Comparison of ENCODE assay signal across 6 worm cellular contexts in the genomic region with DNA sequence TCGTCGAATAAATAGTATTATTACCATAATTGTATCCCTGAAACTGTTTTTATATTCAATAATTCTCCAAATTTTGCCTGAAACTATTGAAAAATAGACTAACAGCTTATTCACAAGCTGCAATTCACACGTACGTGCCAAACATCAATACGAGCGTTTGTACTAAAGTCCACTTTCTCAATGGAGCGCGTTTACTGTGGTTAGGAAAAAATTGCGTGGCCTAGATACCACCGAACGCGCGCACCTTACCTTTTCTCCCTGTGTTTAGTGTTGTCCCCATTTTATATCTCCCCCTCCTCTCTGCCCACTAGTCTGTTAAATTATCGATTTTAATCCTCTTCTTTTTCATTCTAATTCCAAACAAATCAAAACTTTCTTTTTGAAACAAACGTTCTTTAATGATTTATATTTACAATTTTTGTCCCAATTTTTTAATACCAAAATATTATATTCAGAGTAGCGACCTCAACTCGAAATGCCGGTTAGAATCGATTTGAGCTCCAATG.
TF ChIP-seq lines count a peak whose summit lies in the region.

A gene (minus strand): TSS at position 168 of the 506 bp plus-strand sequence.
A gene (plus strand): TSS at position 456 of the 506 bp plus-strand sequence.

TF ChIP-seq in whole organism, L1 larva, 84 proteins besides CTCF, POLR2A, EP300 and RAD21 (continued from another document and continues in another):
- no peak for TF ChIP-seq zag-1 (tag; optimal IDR thresholded peaks at IDR 0.05; lab: Kevin White, UChicago)
- TF ChIP-seq ets-5 (GFP tag; IDR thresholded peaks at IDR 0.05; lab: Robert Waterston, UW) = no peak
- no peak for TF ChIP-seq ceh-63 (GFP tag; optimal IDR thresholded peaks at IDR 0.05; lab: Kevin White, UChicago)
- TF ChIP-seq Y116A8C.19 (tag; optimal IDR thresholded peaks at IDR 0.05; lab: Kevin White, UChicago; ENCODE audit: borderline replicate concordance) = no peak
- TF ChIP-seq alr-1 (tag; optimal IDR thresholded peaks at IDR 0.05; lab: Kevin White, UChicago; ENCODE audit: borderline replicate concordance) = no peak
- TF ChIP-seq nhr-237 (tag; optimal IDR thresholded peaks at IDR 0.05; lab: Kevin White, UChicago) = no peak
- no peak for TF ChIP-seq pqm-1 (tag; optimal IDR thresholded peaks at IDR 0.05; lab: Kevin White, UChicago)
- TF ChIP-seq snu-23 (GFP tag; optimal IDR thresholded peaks at IDR 0.05; lab: Kevin White, UChicago) = peak; percentile 49
- TF ChIP-seq lin-35 (GFP tag; optimal IDR thresholded peaks at IDR 0.05; lab: Kevin White, UChicago) = peak; percentile 21 to 45
- TF ChIP-seq lin-14 (GFP tag; optimal IDR thresholded peaks at IDR 0.05; lab: Kevin White, UChicago) = peak; percentile 79
- TF ChIP-seq nhr-47 (tag; optimal IDR thresholded peaks at IDR 0.05; lab: Kevin White, UChicago) = peak; percentile 44
- peak; percentile 51 for TF ChIP-seq nhr-20 (tag; optimal IDR thresholded peaks at IDR 0.05; lab: Kevin White, UChicago)
- TF ChIP-seq irx-1 (tag; optimal IDR thresholded peaks at IDR 0.05; lab: Kevin White, UChicago) = no peak
- TF ChIP-seq tbx-2 (tag; optimal IDR thresholded peaks at IDR 0.05; lab: Kevin White, UChicago) = peak; percentile 23
- TF ChIP-seq unc-130 (tag; optimal IDR thresholded peaks at IDR 0.05; lab: Kevin White, UChicago) = peak; percentile 12
- TF ChIP-seq dpl-1 (GFP tag; optimal IDR thresholded peaks at IDR 0.05; lab: Kevin White, UChicago) = peak in 2 of 3 experiments; percentile 28 to 34
- TF ChIP-seq grh-1 (GFP tag; IDR thresholded peaks at IDR 0.05; lab: Robert Waterston, UW) = no peak
- TF ChIP-seq nhr-90 (tag; optimal IDR thresholded peaks at IDR 0.05; lab: Kevin White, UChicago; ENCODE audit: poor library complexity) = peak; percentile 36
- TF ChIP-seq ceh-8 (GFP tag; optimal IDR thresholded peaks at IDR 0.05; lab: Kevin White, UChicago) = no peak
- no peak for TF ChIP-seq sptf-1 (tag; optimal IDR thresholded peaks at IDR 0.05; lab: Kevin White, UChicago)

TF ChIP-seq in whole organism, L2 larva, 48 proteins besides CTCF, POLR2A, EP300 and RAD21 (continued from another document and continues in another):
- TF ChIP-seq ztf-11 (tag; optimal IDR thresholded peaks at IDR 0.05; lab: Kevin White, UChicago) (no peak), elt-1 (tag; optimal IDR thresholded peaks at IDR 0.05; lab: Kevin White, UChicago) (no peak), aly-2 (tag; optimal IDR thresholded peaks at IDR 0.05; lab: Kevin White, UChicago) (no peak), elt-3 (tag; optimal IDR thresholded peaks at IDR 0.05; lab: Kevin White, UChicago) (no peak), peb-1 (tag; optimal IDR thresholded peaks at IDR 0.05; lab: Kevin White, UChicago) (no peak), gmeb-1 (tag; optimal IDR thresholded peaks at IDR 0.05; lab: Kevin White, UChicago) (peak; percentile 45), lsy-2 (tag; optimal IDR thresholded peaks at IDR 0.05; lab: Kevin White, UChicago) (peak in 1 of 2 experiments; percentile 60), nhr-6 (tag; optimal IDR thresholded peaks at IDR 0.05; lab: Kevin White, UChicago) (no peak), Y55F3AM.14 (GFP tag; optimal IDR thresholded peaks at IDR 0.05; lab: Kevin White, UChicago) (no peak), ama-1 (optimal IDR thresholded peaks at IDR 0.05; lab: Kevin White, UChicago) (no peak), unc-62 (GFP tag; optimal IDR thresholded peaks at IDR 0.05; lab: Kevin White, UChicago) (no peak), sma-9 (GFP tag; optimal IDR thresholded peaks at IDR 0.05; lab: Kevin White, UChicago) (peak; percentile 14), sma-9 (tag; optimal IDR thresholded peaks at IDR 0.05; lab: Kevin White, UChicago) (no peak), snpc-4 (tag; optimal IDR thresholded peaks at IDR 0.05; lab: Kevin White, UChicago) (no peak), zag-1 (tag; optimal IDR thresholded peaks at IDR 0.05; lab: Kevin White, UChicago) (no peak), lin-13 (GFP tag; optimal IDR thresholded peaks at IDR 0.05; lab: Kevin White, UChicago) (peak; percentile 62), nhr-77 (tag; optimal IDR thresholded peaks at IDR 0.05; lab: Kevin White, UChicago) (no peak), egl-27 (tag; optimal IDR thresholded peaks at IDR 0.05; lab: Kevin White, UChicago) (no peak), nhr-11 (tag; optimal IDR thresholded peaks at IDR 0.05; lab: Kevin White, UChicago) (no peak), ztf-1 (GFP tag; conservative IDR thresholded peaks at IDR 0.05; lab: Robert Waterston, UW) (no peak), C34F6.9 (tag; optimal IDR thresholded peaks at IDR 0.05; lab: Kevin White, UChicago) (peak; percentile 65), nhr-237 (tag; optimal IDR thresholded peaks at IDR 0.05; lab: Kevin White, UChicago) (no peak)

TF ChIP-seq in whole organism, L3 larva, 47 proteins besides CTCF, POLR2A, EP300 and RAD21 (continued from another document and continues in another):
- TF ChIP-seq nhr-77 (tag; optimal IDR thresholded peaks at IDR 0.05; lab: Kevin White, UChicago) (no peak), egl-5 (tag; optimal IDR thresholded peaks at IDR 0.05; lab: Kevin White, UChicago) (peak; percentile 8), jun-1 (tag; optimal IDR thresholded peaks at IDR 0.05; lab: Kevin White, UChicago) (no peak), ama-1 (optimal IDR thresholded peaks at IDR 0.05; lab: Kevin White, UChicago) (no peak), ztf-11 (tag; optimal IDR thresholded peaks at IDR 0.05; lab: Kevin White, UChicago) (no peak), nhr-237 (tag; optimal IDR thresholded peaks at IDR 0.05; lab: Kevin White, UChicago) (no peak), elt-3 (tag; optimal IDR thresholded peaks at IDR 0.05; lab: Kevin White, UChicago) (no peak), ZK546.5 (tag; optimal IDR thresholded peaks at IDR 0.05; lab: Kevin White, UChicago) (no peak), mdl-1 (tag; optimal IDR thresholded peaks at IDR 0.05; lab: Kevin White, UChicago) (no peak), nhr-23 (tag; optimal IDR thresholded peaks at IDR 0.05; lab: Kevin White, UChicago) (peak; percentile 83), tbx-2 (tag; optimal IDR thresholded peaks at IDR 0.05; lab: Kevin White, UChicago) (no peak), nhr-28 (tag; optimal IDR thresholded peaks at IDR 0.05; lab: Kevin White, UChicago) (no peak), pha-4 (tag; optimal IDR thresholded peaks at IDR 0.05; lab: Kevin White, UChicago) (peak; percentile 85), lin-15B (tag; optimal IDR thresholded peaks at IDR 0.05; lab: Kevin White, UChicago) (peak; percentile 60), unc-62 (GFP tag; optimal IDR thresholded peaks at IDR 0.05; lab: Kevin White, UChicago) (no peak), sea-2 (GFP tag; optimal IDR thresholded peaks at IDR 0.05; lab: Kevin White, UChicago) (no peak), nfya-1 (tag; optimal IDR thresholded peaks at IDR 0.05; lab: Kevin White, UChicago; ENCODE audit: insufficient read depth) (peak; percentile 51), fkh-10 (GFP tag; optimal IDR thresholded peaks at IDR 0.05; lab: Kevin White, UChicago) (no peak), nhr-25 (tag; optimal IDR thresholded peaks at IDR 0.05; lab: Kevin White, UChicago) (peak; percentile 67), daf-12 (tag; optimal IDR thresholded peaks at IDR 0.05; lab: Kevin White, UChicago) (no peak), pqm-1 (tag; optimal IDR thresholded peaks at IDR 0.05; lab: Kevin White, UChicago) (peak; percentile 39), ceh-9 (tag; optimal IDR thresholded peaks at IDR 0.05; lab: Kevin White, UChicago) (no peak), lin-39 (tag; optimal IDR thresholded peaks at IDR 0.05; lab: Kevin White, UChicago) (peak; percentile 58)

TF ChIP-seq in whole organism, L4 larva, 104 proteins besides CTCF, POLR2A, EP300 and RAD21 (continued from another document and continues in another):
- TF ChIP-seq saeg-2 (GFP tag; IDR thresholded peaks at IDR 0.05; lab: Robert Waterston, UW) = no peak
- TF ChIP-seq php-3 (GFP tag; IDR thresholded peaks at IDR 0.05; lab: Robert Waterston, UW) = 0 out of 2 replicates have a peak, but pooled peaks have one; percentile 11
- no peak for TF ChIP-seq ZK337.2 (GFP tag; IDR thresholded peaks at IDR 0.05; lab: Robert Waterston, UW)
- TF ChIP-seq arid-1 (GFP tag; conservative IDR thresholded peaks at IDR 0.05; lab: Robert Waterston, UW) = no peak
- no peak for TF ChIP-seq snpc-1.2 (GFP tag; IDR thresholded peaks at IDR 0.05; lab: Robert Waterston, UW)
- peak in 1 of 2 experiments; percentile 68 for TF ChIP-seq lsy-2 (tag; optimal IDR thresholded peaks at IDR 0.05; lab: Kevin White, UChicago)
- peak; percentile 36 for TF ChIP-seq dpl-1 (GFP tag; optimal IDR thresholded peaks at IDR 0.05; lab: Kevin White, UChicago)
- TF ChIP-seq pha-4 (GFP tag; IDR thresholded peaks at IDR 0.05; lab: Robert Waterston, UW) = no peak
- TF ChIP-seq pha-4 (tag; optimal IDR thresholded peaks at IDR 0.05; lab: Kevin White, UChicago) = peak; percentile 45
- TF ChIP-seq rbr-2 (tag; optimal IDR thresholded peaks at IDR 0.05; lab: Kevin White, UChicago) = peak; percentile 23
- TF ChIP-seq nhr-76 (tag; optimal IDR thresholded peaks at IDR 0.05; lab: Kevin White, UChicago) = no peak
- peak; percentile 32 for TF ChIP-seq hlh-11 (tag; optimal IDR thresholded peaks at IDR 0.05; lab: Kevin White, UChicago)
- no peak for TF ChIP-seq vab-7 (GFP tag; IDR thresholded peaks at IDR 0.05; lab: Robert Waterston, UW)
- no peak for TF ChIP-seq mxl-2 (GFP tag; conservative IDR thresholded peaks at IDR 0.05; lab: Robert Waterston, UW)
- TF ChIP-seq egl-27 (tag; optimal IDR thresholded peaks at IDR 0.05; lab: Kevin White, UChicago) = no peak
- TF ChIP-seq ama-1 (optimal IDR thresholded peaks at IDR 0.05; lab: Kevin White, UChicago) = peak; percentile 17
- peak; percentile 89 for TF ChIP-seq lin-38 (GFP tag; IDR thresholded peaks at IDR 0.05; lab: Robert Waterston, UW)
- peak; percentile 14 for TF ChIP-seq ceh-28 (tag; optimal IDR thresholded peaks at IDR 0.05; lab: Kevin White, UChicago)
- TF ChIP-seq zip-2 (tag; optimal IDR thresholded peaks at IDR 0.05; lab: Kevin White, UChicago) = no peak
- peak; percentile 79 for TF ChIP-seq mep-1 (tag; optimal IDR thresholded peaks at IDR 0.05; lab: Kevin White, UChicago)
- TF ChIP-seq madf-9 (GFP tag; conservative IDR thresholded peaks at IDR 0.05; lab: Robert Waterston, UW) = no peak
- TF ChIP-seq tag-97 (GFP tag; IDR thresholded peaks at IDR 0.05; lab: Robert Waterston, UW) = no peak
- TF ChIP-seq mes-2 (tag; optimal IDR thresholded peaks at IDR 0.05; lab: Kevin White, UChicago; ENCODE audit: poor library complexity, severe bottlenecking) = peak; percentile 72

TF ChIP-seq in whole organism, mixed stage, embryonic, 35 proteins besides CTCF, POLR2A, EP300 and RAD21 (continued from another document):
- TF ChIP-seq tbx-8 (GFP tag; optimal IDR thresholded peaks at IDR 0.05; lab: Kevin White, UChicago) (peak; percentile 83), ztf-11 (tag; optimal IDR thresholded peaks at IDR 0.05; lab: Kevin White, UChicago) (no peak), mep-1 (tag; optimal IDR thresholded peaks at IDR 0.05; lab: Kevin White, UChicago) (peak; percentile 25), lin-32 (GFP tag; optimal IDR thresholded peaks at IDR 0.05; lab: Kevin White, UChicago) (no peak), unc-62 (GFP tag; optimal IDR thresholded peaks at IDR 0.05; lab: Kevin White, UChicago) (no peak), hlh-1 (tag; optimal IDR thresholded peaks at IDR 0.05; lab: Kevin White, UChicago) (no peak), elt-1 (tag; optimal IDR thresholded peaks at IDR 0.05; lab: Kevin White, UChicago; ENCODE audit: borderline replicate concordance, insufficient read depth) (no peak), ceh-39 (tag; optimal IDR thresholded peaks at IDR 0.05; lab: Kevin White, UChicago) (no peak), nhr-2 (tag; optimal IDR thresholded peaks at IDR 0.05; lab: Kevin White, UChicago) (peak; percentile 1), unc-39 (tag; optimal IDR thresholded peaks at IDR 0.05; lab: Kevin White, UChicago) (no peak), bed-3 (GFP tag; optimal IDR thresholded peaks at IDR 0.05; lab: Kevin White, UChicago) (no peak), pha-4 (tag; optimal IDR thresholded peaks at IDR 0.05; lab: Kevin White, UChicago) (no peak), lin-13 (tag; optimal IDR thresholded peaks at IDR 0.05; lab: Kevin White, UChicago) (peak; percentile 38), unc-120 (tag; optimal IDR thresholded peaks at IDR 0.05; lab: Kevin White, UChicago; ENCODE audit: poor library complexity, severe bottlenecking) (no peak), M03D4.4 (tag; optimal IDR thresholded peaks at IDR 0.05; lab: Kevin White, UChicago) (no peak)

TF ChIP-seq in whole organism, young adult, 124 proteins besides CTCF, POLR2A, EP300 and RAD21 (continued from another document and continues in another):
- TF ChIP-seq tlf-1 (GFP tag; optimal IDR thresholded peaks at IDR 0.05; lab: Kevin White, UChicago) (no peak), snpc-3.4 (tag; optimal IDR thresholded peaks at IDR 0.05; lab: Kevin White, UChicago) (no peak), Y53F4B.3 (GFP tag; IDR thresholded peaks at IDR 0.05; lab: Robert Waterston, UW) (no peak), egrh-3 (GFP tag; IDR thresholded peaks at IDR 0.05; lab: Robert Waterston, UW) (no peak), bed-2 (GFP tag; IDR thresholded peaks at IDR 0.05; lab: Robert Waterston, UW) (no peak), ccch-3 (GFP tag; optimal IDR thresholded peaks at IDR 0.05; lab: Kevin White, UChicago) (no peak), ama-1 (optimal IDR thresholded peaks at IDR 0.05; lab: Kevin White, UChicago) (no peak), ama-1 (GFP tag; optimal IDR thresholded peaks at IDR 0.05; lab: Kevin White, UChicago) (no peak), athp-1 (tag; optimal IDR thresholded peaks at IDR 0.05; lab: Kevin White, UChicago) (no peak), dpff-1 (tag; optimal IDR thresholded peaks at IDR 0.05; lab: Kevin White, UChicago) (no peak), F52B5.7 (tag; optimal IDR thresholded peaks at IDR 0.05; lab: Kevin White, UChicago) (no peak), nhr-80 (tag; optimal IDR thresholded peaks at IDR 0.05; lab: Kevin White, UChicago) (peak; percentile 52), attf-5 (GFP tag; optimal IDR thresholded peaks at IDR 0.05; lab: Kevin White, UChicago) (peak; percentile 33), hlh-26 (GFP tag; conservative IDR thresholded peaks at IDR 0.05; lab: Robert Waterston, UW) (no peak), lin-40 (tag; optimal IDR thresholded peaks at IDR 0.05; lab: Kevin White, UChicago) (peak; percentile 17), ceh-91 (GFP tag; IDR thresholded peaks at IDR 0.05; lab: Robert Waterston, UW) (no peak), ztf-25 (GFP tag; IDR thresholded peaks at IDR 0.05; lab: Robert Waterston, UW) (no peak), dox-1 (GFP tag; IDR thresholded peaks at IDR 0.05; lab: Robert Waterston, UW) (0 out of 2 replicates have a peak, but pooled peaks have one; percentile 14), F55B11.4 (tag; optimal IDR thresholded peaks at IDR 0.05; lab: Kevin White, UChicago; ENCODE audit: borderline replicate concordance, insufficient read depth) (no peak), B0261.1 (tag; optimal IDR thresholded peaks at IDR 0.05; lab: Kevin White, UChicago) (no peak), rpc-1 (optimal IDR thresholded peaks at IDR 0.05; lab: Kevin White, UChicago) (no peak), rpc-1 (tag; optimal IDR thresholded peaks at IDR 0.05; lab: Kevin White, UChicago) (no peak), T26A5.8 (tag; optimal IDR thresholded peaks at IDR 0.05; lab: Kevin White, UChicago) (no peak), F49E8.2 (tag; optimal IDR thresholded peaks at IDR 0.05; lab: Kevin White, UChicago; ENCODE audit: insufficient read depth) (no peak), attf-6 (GFP tag; IDR thresholded peaks at IDR 0.05; lab: Robert Waterston, UW) (no peak), rcor-1 (GFP tag; IDR thresholded peaks at IDR 0.05; lab: Robert Waterston, UW) (no peak), mcd-1 (GFP tag; IDR thresholded peaks at IDR 0.05; lab: Robert Waterston, UW) (peak; percentile 84), sdz-38 (tag; optimal IDR thresholded peaks at IDR 0.05; lab: Kevin White, UChicago) (no peak), unc-62 (GFP tag; optimal IDR thresholded peaks at IDR 0.05; lab: Kevin White, UChicago) (no peak), sptf-2 (GFP tag; optimal IDR thresholded peaks at IDR 0.05; lab: Kevin White, UChicago) (no peak), repo-1 (tag; optimal IDR thresholded peaks at IDR 0.05; lab: Kevin White, UChicago) (no peak), dpl-1 (GFP tag; optimal IDR thresholded peaks at IDR 0.05; lab: Kevin White, UChicago) (no peak), hmg-1.2 (GFP tag; IDR thresholded peaks at IDR 0.05; lab: Robert Waterston, UW) (peak; percentile 31; the same call in 1 of the 2 replicates), ztf-26 (tag; optimal IDR thresholded peaks at IDR 0.05; lab: Kevin White, UChicago) (no peak), F39B2.1 (GFP tag; IDR thresholded peaks at IDR 0.05; lab: Robert Waterston, UW) (no peak), pha-4 (tag; optimal IDR thresholded peaks at IDR 0.05; lab: Kevin White, UChicago) (no peak), Y53G8AR.9 (GFP tag; conservative IDR thresholded peaks at IDR 0.05; lab: Robert Waterston, UW) (no peak)
